Worm (Caenorhabditis elegans): Measurements from ENCODE around the gene R05D8.7.

ce11 chrV:2792958-2793357, 29.9 kb upstream of the R05D8.7 start:
- TF ChIP-seq ztf-23 (GFP tag; IDR thresholded peaks at IDR 0.05) (no peak), klf-2 (GFP tag; conservative IDR thresholded peaks at IDR 0.05) (no peak), ref-1 (GFP tag; conservative IDR thresholded peaks at IDR 0.05) (no peak), ztf-29 (GFP tag; IDR thresholded peaks at IDR 0.05) (no peak), flt-1 (GFP tag; IDR thresholded peaks at IDR 0.05) (no peak), T22C8.4 (GFP tag; IDR thresholded peaks at IDR 0.05) (no peak), med-1 (GFP tag; optimal IDR thresholded peaks at IDR 0.05; ENCODE audit: insufficient read depth) (no peak), cog-1 (tag; optimal IDR thresholded peaks at IDR 0.05) (no peak), tab-1 (GFP tag; IDR thresholded peaks at IDR 0.05) (no peak)
